Worm (Caenorhabditis elegans) whole organism, mixed stage, embryonic: Measurements from ENCODE around the gene C14C11.2.
A peak's percentile ranks its signal among the peaks of the same experiment; 100 is the strongest.

Source experiments
- M03D4.4 ChIP-seq: sonication (generic microtip); optimal IDR thresholded peaks from 2 replicates; lab custom pipeline; 2017; ENCODE audit warnings: mild to moderate bottlenecking, missing genetic modification characterization, missing compliant biosample characterization
- bed-3 ChIP-seq: fragments of 200-800 bp; sonication (Bioruptor generic); optimal IDR thresholded peaks from 3 replicates; lab custom pipeline; 2018; ENCODE audit warnings: mild to moderate bottlenecking, missing genetic modification characterization, moderate library complexity, missing compliant biosample characterization
- ceh-39 ChIP-seq: fragments of 150-350 bp; optimal IDR thresholded peaks from 2 replicates; lab custom pipeline; 2014; ENCODE audit warnings: missing biosample characterization, missing genetic modification characterization
- ceh-83 ChIP-seq: fragments of 200-800 bp; sonication (Bioruptor generic); optimal IDR thresholded peaks from 2 replicates; lab custom pipeline; 2018; ENCODE audit warnings: mild to moderate bottlenecking, missing genetic modification characterization, missing compliant biosample characterization
- ces-1 ChIP-seq: fragments of 150-350 bp; optimal IDR thresholded peaks from 2 replicates; lab custom pipeline; 2014; ENCODE audit warnings: missing biosample characterization, missing genetic modification reagents, missing genetic modification characterization
- cnd-1 ChIP-seq: fragments of 200-800 bp; sonication (Bioruptor generic); optimal IDR thresholded peaks from 2 replicates; lab custom pipeline; 2018; ENCODE audit warnings: mild to moderate bottlenecking, missing genetic modification characterization, missing compliant biosample characterization
- elt-1 ChIP-seq: sonication (generic microtip); optimal IDR thresholded peaks from 2 replicates; lab custom pipeline; 2017; ENCODE audit warnings: missing genetic modification characterization, mild to moderate bottlenecking, missing compliant biosample characterization, antibody characterized with exemption, moderate library complexity, borderline replicate concordance; ENCODE audit not compliant: insufficient read depth
- elt-3 ChIP-seq: fragments of 150-350 bp; optimal IDR thresholded peaks from 2 replicates; lab custom pipeline; 2014; ENCODE audit warnings: missing biosample characterization, missing genetic modification characterization
- flh-1 ChIP-seq: fragments of 200-800 bp; sonication (Bioruptor generic); optimal IDR thresholded peaks from 2 replicates; lab custom pipeline; 2018; ENCODE audit warnings: mild to moderate bottlenecking, missing genetic modification characterization, moderate library complexity, missing compliant biosample characterization
- ham-2 ChIP-seq: fragments of 200-800 bp; sonication (Bioruptor generic); optimal IDR thresholded peaks from 2 replicates; lab custom pipeline; 2018; ENCODE audit warnings: mild to moderate bottlenecking, missing genetic modification characterization, missing compliant biosample characterization
- hlh-1 ChIP-seq: fragments of 150-350 bp; optimal IDR thresholded peaks from 2 replicates; lab custom pipeline; 2014; ENCODE audit warnings: missing biosample characterization, missing genetic modification reagents, missing genetic modification characterization
- lin-13 ChIP-seq: fragments of 150-350 bp; optimal IDR thresholded peaks from 2 replicates; lab custom pipeline; 2014; ENCODE audit warnings: missing biosample characterization, missing genetic modification characterization
- lin-32 ChIP-seq: fragments of 200-800 bp; sonication (Bioruptor generic); optimal IDR thresholded peaks from 2 replicates; lab custom pipeline; 2018; ENCODE audit warnings: mild to moderate bottlenecking, missing genetic modification characterization, missing compliant biosample characterization
- lsy-2 ChIP-seq: fragments of 150-350 bp; optimal IDR thresholded peaks from 2 replicates; lab custom pipeline; 2014; ENCODE audit warnings: missing biosample characterization, missing genetic modification characterization
- mep-1 ChIP-seq: fragments of 150-350 bp; optimal IDR thresholded peaks from 2 replicates; lab custom pipeline; 2017; ENCODE audit warnings: missing biosample characterization, missing genetic modification reagents, missing genetic modification characterization, inconsistent platforms
- mls-2 ChIP-seq: sonication (generic microtip); optimal IDR thresholded peaks from 2 replicates; lab custom pipeline; 2016; ENCODE audit warnings: mild to moderate bottlenecking, missing genetic modification characterization, moderate library complexity, missing compliant biosample characterization
- nhr-12 ChIP-seq: fragments of 150-350 bp; optimal IDR thresholded peaks from 2 replicates; lab custom pipeline; 2014; ENCODE audit warnings: missing biosample characterization, missing genetic modification characterization
- nhr-2 ChIP-seq: fragments of 150-350 bp; optimal IDR thresholded peaks from 2 replicates; lab custom pipeline; 2014; ENCODE audit warnings: missing biosample characterization, missing genetic modification characterization
- nhr-237 ChIP-seq: fragments of 150-350 bp; optimal IDR thresholded peaks from 2 replicates; lab custom pipeline; 2014; ENCODE audit warnings: missing biosample characterization, missing genetic modification characterization
- nhr-28 ChIP-seq: fragments of 150-350 bp; optimal IDR thresholded peaks from 2 replicates; lab custom pipeline; 2014; ENCODE audit warnings: missing biosample characterization, missing genetic modification characterization
- nhr-76 ChIP-seq: sonication (generic microtip); optimal IDR thresholded peaks from 2 replicates; lab custom pipeline; 2017; ENCODE audit warnings: missing biosample characterization, missing genetic modification characterization
- pha-4 ChIP-seq: fragments of 150-350 bp; optimal IDR thresholded peaks from 2 replicates; lab custom pipeline; 2018; ENCODE audit warnings: missing biosample characterization, missing genetic modification reagents, missing genetic modification characterization
- sem-2 ChIP-seq: fragments of 200-800 bp; sonication (Bioruptor generic); optimal IDR thresholded peaks from 2 replicates; lab custom pipeline; 2018; ENCODE audit warnings: mild to moderate bottlenecking, missing genetic modification characterization, missing compliant biosample characterization
- snpc-4 ChIP-seq: fragments of 150-350 bp; optimal IDR thresholded peaks from 2 replicates; lab custom pipeline; 2014; ENCODE audit warnings: missing biosample characterization, missing genetic modification characterization
- sptf-1 ChIP-seq: sonication (generic microtip); optimal IDR thresholded peaks from 2 replicates; lab custom pipeline; 2017; ENCODE audit warnings: mild to moderate bottlenecking, missing genetic modification characterization, moderate library complexity, missing compliant biosample characterization
- tbx-8 ChIP-seq: fragments of 200-800 bp; sonication (Bioruptor generic); optimal IDR thresholded peaks from 2 replicates; lab custom pipeline; 2018; ENCODE audit warnings: mild to moderate bottlenecking, missing genetic modification characterization, moderate library complexity, missing compliant biosample characterization
- unc-120 ChIP-seq: sonication (generic microtip); optimal IDR thresholded peaks from 2 replicates; lab custom pipeline; 2017; ENCODE audit warnings: missing genetic modification characterization, missing compliant biosample characterization; ENCODE audit not compliant: poor library complexity, severe bottlenecking
- unc-39 ChIP-seq: fragments of 150-350 bp; optimal IDR thresholded peaks from 2 replicates; lab custom pipeline; 2014; ENCODE audit warnings: missing biosample characterization, missing genetic modification characterization
- unc-62 ChIP-seq: fragments of 150-350 bp; optimal IDR thresholded peaks from 2 replicates; lab custom pipeline; 2014; ENCODE audit warnings: missing biosample characterization, missing genetic modification reagents, missing genetic modification characterization
- zip-8 ChIP-seq: fragments of 150-350 bp; optimal IDR thresholded peaks from 2 replicates; lab custom pipeline; 2014; ENCODE audit warnings: missing biosample characterization, missing genetic modification characterization
- ztf-11 ChIP-seq: fragments of 150-350 bp; optimal IDR thresholded peaks from 2 replicates; lab custom pipeline; 2014; ENCODE audit warnings: missing biosample characterization, missing genetic modification characterization

Gene C14C11.2

ce11 chrV:5666036-5666729 is 5.2 kb downstream of the C14C11.2 start, which contains the start of gene C14C11.7:
C14C11.7 (minus strand) TSS chrV:5666086.
- TF ChIP-seq tbx-8 (GFP tag; lab: Kevin White, UChicago) (no peak), sem-2 (GFP tag; lab: Kevin White, UChicago) (no peak), nhr-76 (tag; lab: Kevin White, UChicago) (no peak), bed-3 (no peak), ceh-83 (no peak), lin-13 (tag; lab: Kevin White, UChicago) (no peak), M03D4.4 (tag; lab: Kevin White, UChicago) (no peak), unc-120 (tag; lab: Kevin White, UChicago) (no peak), ztf-11 (tag; lab: Kevin White, UChicago) (no peak), zip-8 (no peak), elt-3 (tag; lab: Kevin White, UChicago) (no peak), flh-1 (GFP tag; lab: Kevin White, UChicago) (no peak), nhr-12 (tag; lab: Kevin White, UChicago) (no peak), pha-4 (tag; lab: Kevin White, UChicago) (no peak), hlh-1 (tag; lab: Kevin White, UChicago) (no peak), lsy-2 (tag; lab: Kevin White, UChicago) (no peak)

DNA sequence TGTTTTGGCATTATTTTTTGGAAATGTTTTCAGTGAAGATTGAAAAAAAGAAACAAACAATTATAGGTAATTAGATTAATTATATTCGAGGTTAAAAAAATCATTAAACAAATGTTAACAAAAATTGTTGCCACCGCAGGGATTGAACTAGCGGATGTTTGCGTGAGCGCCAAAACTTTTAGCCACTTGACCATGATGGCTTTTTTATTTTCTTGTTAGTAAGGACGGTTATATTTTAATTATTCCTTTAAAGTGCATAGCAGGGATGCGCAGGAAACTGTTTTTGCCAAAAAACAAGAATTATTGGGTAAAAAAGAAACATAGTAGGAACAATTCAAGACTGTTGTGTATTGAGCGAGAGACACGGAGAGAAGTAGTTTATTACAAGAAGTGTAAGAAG is 6.4 kb downstream of the C14C11.2 start:
- TF ChIP-seq ztf-11 (tag; lab: Kevin White, UChicago) (no peak), ces-1 (no peak), hlh-1 (tag; lab: Kevin White, UChicago) (no peak), lin-32 (GFP tag; lab: Kevin White, UChicago) (no peak), nhr-2 (no peak), tbx-8 (GFP tag; lab: Kevin White, UChicago) (no peak), unc-39 (no peak), lsy-2 (tag; lab: Kevin White, UChicago) (no peak), lin-13 (tag; lab: Kevin White, UChicago) (no peak), flh-1 (GFP tag; lab: Kevin White, UChicago) (no peak), unc-62 (no peak)

ce11 chrV:5668968-5669367 is 8.0 kb downstream of the C14C11.2 start:
- no peak for TF ChIP-seq ceh-39 (tag; lab: Kevin White, UChicago)
- no peak for TF ChIP-seq unc-120 (tag; lab: Kevin White, UChicago)
- peak; percentile 74 for TF ChIP-seq zip-8
- TF ChIP-seq unc-39 = no peak

DNA sequence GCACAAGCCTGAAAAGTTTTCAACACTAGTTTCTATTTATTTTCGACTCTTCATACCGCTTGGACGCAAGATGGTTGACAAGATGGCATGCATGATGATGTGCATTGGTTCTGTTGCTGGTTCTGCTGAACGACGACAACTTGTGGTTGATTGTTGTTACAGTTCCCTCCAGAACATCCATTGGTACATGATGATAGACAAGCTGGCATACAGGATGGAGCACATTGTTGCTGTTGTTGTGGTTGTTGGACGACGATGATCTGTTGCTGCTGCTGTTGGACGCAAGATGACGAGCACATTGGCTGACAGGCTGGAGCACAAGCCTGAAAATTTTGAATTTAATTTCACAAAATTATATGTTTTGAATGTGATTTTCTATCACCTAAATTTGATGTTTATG is 11.3 kb downstream of the C14C11.2 start:
- no peak for TF ChIP-seq hlh-1 (tag; lab: Kevin White, UChicago)
- no peak for TF ChIP-seq nhr-12 (tag; lab: Kevin White, UChicago)
- no peak for TF ChIP-seq sem-2 (GFP tag; lab: Kevin White, UChicago)
- no peak for TF ChIP-seq unc-39
- no peak for TF ChIP-seq ztf-11 (tag; lab: Kevin White, UChicago)

DNA sequence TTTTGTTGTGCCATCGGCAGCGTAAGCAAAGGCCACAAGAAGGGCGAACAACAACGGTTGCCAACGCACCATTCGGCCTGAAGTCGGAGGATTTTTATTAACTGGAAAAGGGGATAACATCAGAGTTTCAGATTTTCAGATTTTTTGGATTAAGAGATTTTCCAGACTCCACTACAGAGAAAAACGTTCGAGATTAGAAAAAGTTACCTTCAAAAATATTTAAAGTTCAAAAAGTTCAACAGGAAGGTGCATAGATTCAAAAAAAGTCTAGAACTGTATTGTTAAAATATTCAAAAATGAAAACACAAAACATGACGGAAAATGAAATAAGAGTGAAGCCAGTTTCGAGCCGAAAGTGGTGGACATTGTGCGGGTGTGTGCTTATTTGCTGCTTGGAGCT is 15.1 kb downstream of the C14C11.2 start, which contains the start of gene pqn-13:
Gene pqn-13 (minus strand): TSS at position 101 of the 400 bp plus-strand sequence.
- no peak for TF ChIP-seq mls-2
- no peak for TF ChIP-seq lin-13 (tag; lab: Kevin White, UChicago)
- no peak for TF ChIP-seq nhr-237 (tag; lab: Kevin White, UChicago)
- TF ChIP-seq nhr-28 = no peak
- no peak for TF ChIP-seq elt-1 (tag; lab: Kevin White, UChicago)
- TF ChIP-seq cnd-1 (tag; lab: Kevin White, UChicago) = no peak
- TF ChIP-seq unc-62 = no peak
- TF ChIP-seq ham-2 (GFP tag; lab: Kevin White, UChicago) = no peak
- TF ChIP-seq hlh-1 (tag; lab: Kevin White, UChicago) = no peak
- no peak for TF ChIP-seq nhr-2

DNA sequence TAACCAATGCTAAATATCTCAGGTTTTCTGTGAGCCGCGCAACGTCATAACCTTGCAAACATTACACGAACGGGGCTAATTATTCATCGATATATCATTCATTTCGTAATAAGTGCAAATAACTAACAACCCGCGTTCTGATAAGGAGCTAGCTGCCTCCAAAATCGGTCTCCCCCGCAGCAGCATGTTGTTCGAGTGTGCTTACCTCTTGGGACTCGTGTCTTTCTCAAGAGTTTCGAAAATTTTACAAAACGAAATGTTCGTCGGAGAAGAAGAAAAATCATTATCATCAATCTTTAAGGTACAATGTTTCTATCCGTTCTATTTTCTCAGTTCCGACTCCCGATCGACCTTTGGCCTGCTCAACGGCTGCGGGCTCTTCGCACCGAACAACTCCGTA is 17.0 kb downstream of the C14C11.2 start:
- TF ChIP-seq hlh-1 (tag; lab: Kevin White, UChicago) (no peak), sptf-1 (tag; lab: Kevin White, UChicago) (no peak), snpc-4 (tag; lab: Kevin White, UChicago) (no peak), tbx-8 (GFP tag; lab: Kevin White, UChicago) (no peak), lin-32 (GFP tag; lab: Kevin White, UChicago) (no peak), unc-39 (no peak), mep-1 (no peak), unc-62 (no peak), ceh-39 (tag; lab: Kevin White, UChicago) (no peak)
